Fruit fly (Drosophila melanogaster) whole organism, embryonic: ENCODE measurements around the gene CG4962.

Experiments used
- CG10209 ChIP-seq: fragments of 200-800 bp; sonication (Bioruptor generic); optimal IDR thresholded peaks from 3 replicates; lab custom pipeline; 2017; ENCODE audit warnings: missing biosample characterization, mild to moderate bottlenecking, missing genetic modification characterization, missing genetic modification reagents
- CG12942 ChIP-seq: fragments of 200-800 bp; sonication (Bioruptor generic); optimal IDR thresholded peaks from 3 replicates; lab custom pipeline; 2016; ENCODE audit warnings: missing biosample characterization, missing genetic modification characterization
- CG15073 ChIP-seq: fragments of 200-800 bp; sonication (Bioruptor generic); optimal IDR thresholded peaks from 2 replicates; lab custom pipeline; 2016; ENCODE audit warnings: missing biosample characterization, missing genetic modification characterization
- CG15269 ChIP-seq: fragments of 200-800 bp; sonication (Bioruptor generic); optimal IDR thresholded peaks from 2 replicates; lab custom pipeline; 2018; ENCODE audit warnings: missing biosample characterization, mild to moderate bottlenecking, missing genetic modification characterization, moderate library complexity
- CG17186 ChIP-seq: fragments of 200-800 bp; sonication (Bioruptor generic); optimal IDR thresholded peaks from 3 replicates; lab custom pipeline; 2017; ENCODE audit warnings: missing biosample characterization, missing genetic modification reagents, missing genetic modification characterization
- CG18011 ChIP-seq: fragments of 200-800 bp; sonication (Bioruptor generic); optimal IDR thresholded peaks from 2 replicates; lab custom pipeline; 2017; ENCODE audit warnings: missing biosample characterization, missing genetic modification characterization, mild to moderate bottlenecking, moderate library complexity, missing genotype
- CG18262 ChIP-seq: fragments of 200-800 bp; optimal IDR thresholded peaks from 3 replicates; lab custom pipeline; 2019; ENCODE audit warnings: missing biosample characterization, mild to moderate bottlenecking, missing genetic modification characterization, moderate library complexity
- CG34422 ChIP-seq: fragments of 200-800 bp; sonication (Bioruptor generic); IDR thresholded peaks from 3 replicates; pipeline ENCODE4 v1.3.6; 2022; ENCODE audit warnings: missing biosample characterization, missing genetic modification characterization
- CG3726 ChIP-seq: fragments of 200-800 bp; sonication (Bioruptor generic); IDR thresholded peaks from 3 replicates; pipeline ENCODE4, ENCODE4 v1.3.6; 2022; ENCODE audit warnings: missing biosample characterization, missing genetic modification characterization
- CG3995 ChIP-seq: fragments of 200-800 bp; sonication (Bioruptor generic); optimal IDR thresholded peaks from 3 replicates; lab custom pipeline; 2016; ENCODE audit warnings: missing biosample characterization, missing genetic modification characterization
- CG6654 ChIP-seq: fragments of 200-800 bp; sonication (Bioruptor generic); optimal IDR thresholded peaks from 2 replicates; lab custom pipeline; 2017; ENCODE audit warnings: missing biosample characterization, mild to moderate bottlenecking, missing genetic modification characterization
- CG6765 ChIP-seq: fragments of 200-800 bp; sonication (Bioruptor generic); optimal IDR thresholded peaks from 3 replicates; lab custom pipeline; 2017; ENCODE audit warnings: missing biosample characterization, mild to moderate bottlenecking, missing genetic modification characterization
- CG6791 ChIP-seq: fragments of 200-800 bp; sonication (Bioruptor generic); IDR thresholded peaks from 3 replicates; pipeline ENCODE4 v1.3.6; 2022; ENCODE audit warnings: missing biosample characterization, missing genetic modification characterization; ENCODE audit not compliant: partially characterized antibody
- Chrac-16 ChIP-seq: fragments of 200-800 bp; sonication (Bioruptor generic); optimal IDR thresholded peaks from 3 replicates; lab custom pipeline; 2016; ENCODE audit warnings: missing biosample characterization, missing genetic modification characterization
- CoRest ChIP-seq: fragments of 200-800 bp; sonication (Bioruptor generic); optimal IDR thresholded peaks from 3 replicates; lab custom pipeline; 2018; ENCODE audit warnings: missing biosample characterization, mild to moderate bottlenecking, missing genetic modification characterization, moderate library complexity
- Drgx ChIP-seq: fragments of 200-800 bp; sonication (Bioruptor generic); IDR thresholded peaks from 2 replicates; pipeline ENCODE4 v1.3.6; 2022; ENCODE audit warnings: missing biosample characterization, missing genetic modification characterization
- E2f2 ChIP-seq: fragments of 200-800 bp; sonication (Bioruptor generic); IDR thresholded peaks from 2 replicates; pipeline ENCODE4 v1.3.6; 2022; ENCODE audit warnings: missing biosample characterization, missing genetic modification characterization
- Ets97D ChIP-seq: fragments of 200-800 bp; sonication (Bioruptor generic); optimal IDR thresholded peaks from 3 replicates; lab custom pipeline; 2016; ENCODE audit warnings: missing biosample characterization, missing genetic modification characterization
- Gsc ChIP-seq: fragments of 200-800 bp; sonication (Bioruptor generic); IDR thresholded peaks from 2 replicates; pipeline ENCODE4 v1.3.6; 2022; ENCODE audit warnings: missing biosample characterization, missing genetic modification characterization
- Max ChIP-seq: fragments of 200-800 bp; sonication (Bioruptor generic); optimal IDR thresholded peaks from 2 replicates; lab custom pipeline; 2016; ENCODE audit warnings: missing biosample characterization, mild to moderate bottlenecking, missing genetic modification characterization
- Myb ChIP-seq: fragments of 200-800 bp; sonication (Bioruptor generic); optimal IDR thresholded peaks from 2 replicates; lab custom pipeline; 2016; ENCODE audit warnings: missing biosample characterization, missing genetic modification characterization
- Sry-β ChIP-seq: fragments of 200-800 bp; sonication (Bioruptor generic); optimal IDR thresholded peaks from 2 replicates; lab custom pipeline; 2018; ENCODE audit warnings: missing biosample characterization, mild to moderate bottlenecking, missing genetic modification characterization, moderate library complexity
- TFAM ChIP-seq: fragments of 200-800 bp; sonication (Bioruptor generic); optimal IDR thresholded peaks from 2 replicates; lab custom pipeline; 2017; ENCODE audit warnings: missing biosample characterization, missing genetic modification characterization, inconsistent platforms
- Trl ChIP-seq, 3 experiments: fragments of >200 bp in 2 of 3; fragments of 200-800 bp in 1 of 3; sonication (Bioruptor generic) in 1 of 3; optimal IDR thresholded peaks; 2 replicates in 1 of 3; 3 replicates in 2 of 3; lab custom pipeline; 2016 to 2017; ENCODE audit warnings: missing biosample characterization in 1 of 3, missing genetic modification characterization in 1 of 3
- ab ChIP-seq: fragments of 200-800 bp; sonication (Bioruptor generic); optimal IDR thresholded peaks from 2 replicates; lab custom pipeline; 2016; ENCODE audit warnings: missing biosample characterization, missing genetic modification characterization
- ato ChIP-seq: fragments of 200-800 bp; sonication (Bioruptor generic); IDR thresholded peaks from 2 replicates; pipeline ENCODE4 v1.3.6; 2022; ENCODE audit warnings: missing biosample characterization, missing genetic modification characterization; ENCODE audit not compliant: partially characterized antibody
- bab2 ChIP-seq: fragments of 200-800 bp; sonication (Bioruptor generic); optimal IDR thresholded peaks from 2 replicates; lab custom pipeline; 2016; ENCODE audit warnings: missing biosample characterization, missing genetic modification characterization
- chinmo ChIP-seq: fragments of 200-800 bp; sonication (Bioruptor generic); IDR thresholded peaks from 4 replicates; pipeline ENCODE4 v1.3.6; 2022; ENCODE audit warnings: missing biosample characterization, missing genetic modification characterization; ENCODE audit not compliant: partially characterized antibody
- fru ChIP-seq: fragments of >200 bp; optimal IDR thresholded peaks from 2 replicates; lab custom pipeline; 2017
- ftz-f1 ChIP-seq: fragments of 200-800 bp; sonication (Bioruptor generic); optimal IDR thresholded peaks from 2 replicates; lab custom pipeline; 2016; ENCODE audit warnings: missing biosample characterization, missing genetic modification characterization
- gsb ChIP-seq: fragments of 200-800 bp; sonication (Bioruptor generic); IDR thresholded peaks from 2 replicates; pipeline ENCODE4 v1.3.6; 2022; ENCODE audit warnings: missing biosample characterization, missing genetic modification characterization
- insv ChIP-seq, 2 experiments: fragments of 200-800 bp; sonication (Bioruptor generic); optimal IDR thresholded peaks; 3 replicates each; lab custom pipeline; 2016 to 2018; ENCODE audit warnings: missing biosample characterization in 2 of 2, missing genetic modification characterization in 2 of 2
- lmd ChIP-seq: fragments of 200-800 bp; sonication (Bioruptor generic); IDR thresholded peaks from 2 replicates; pipeline ENCODE4 v1.3.6; 2022; ENCODE audit warnings: missing biosample characterization, missing genetic modification characterization
- lov ChIP-seq, 2 experiments: fragments of 200-800 bp in 1 of 2; fragments of >200 bp in 1 of 2; sonication (Bioruptor generic) in 1 of 2; IDR thresholded peaks in 1 of 2; optimal IDR thresholded peaks in 1 of 2; 2 replicates in 1 of 2; 3 replicates in 1 of 2; pipeline versions ENCODE4 v1.3.6 to Lab custom; 2017 to 2022; ENCODE audit warnings: missing biosample characterization in 1 of 2, missing genetic modification characterization in 1 of 2
- mirr ChIP-seq: fragments of 200-800 bp; sonication (Bioruptor generic); optimal IDR thresholded peaks from 3 replicates; lab custom pipeline; 2018; ENCODE audit warnings: missing biosample characterization, mild to moderate bottlenecking, missing genetic modification characterization
- nmo ChIP-seq: fragments of 200-800 bp; sonication (Bioruptor generic); optimal IDR thresholded peaks from 2 replicates; lab custom pipeline; 2018; ENCODE audit warnings: missing biosample characterization, mild to moderate bottlenecking, missing genetic modification characterization, moderate library complexity
- sens ChIP-seq: fragments of 200-800 bp; sonication (Bioruptor generic); peaks from one replicate; lab custom pipeline; 2016; ENCODE audit warnings: missing biosample characterization, missing genetic modification characterization
- seq ChIP-seq: fragments of 200-800 bp; sonication (Bioruptor generic); IDR thresholded peaks from 2 replicates; pipeline ENCODE4 v1.3.6; 2022; ENCODE audit warnings: missing biosample characterization, missing genetic modification characterization
- trem ChIP-seq: fragments of 200-800 bp; optimal IDR thresholded peaks from 3 replicates; lab custom pipeline; 2019; ENCODE audit warnings: missing biosample characterization, mild to moderate bottlenecking, missing genetic modification characterization, moderate library complexity
- ttk ChIP-seq: fragments of 200-800 bp; sonication (Bioruptor generic); IDR thresholded peaks from 2 replicates; pipeline ENCODE4 v2.1.2; 2022; ENCODE audit warnings: missing biosample characterization, missing genetic modification characterization

The CG4962 gene

DNA sequence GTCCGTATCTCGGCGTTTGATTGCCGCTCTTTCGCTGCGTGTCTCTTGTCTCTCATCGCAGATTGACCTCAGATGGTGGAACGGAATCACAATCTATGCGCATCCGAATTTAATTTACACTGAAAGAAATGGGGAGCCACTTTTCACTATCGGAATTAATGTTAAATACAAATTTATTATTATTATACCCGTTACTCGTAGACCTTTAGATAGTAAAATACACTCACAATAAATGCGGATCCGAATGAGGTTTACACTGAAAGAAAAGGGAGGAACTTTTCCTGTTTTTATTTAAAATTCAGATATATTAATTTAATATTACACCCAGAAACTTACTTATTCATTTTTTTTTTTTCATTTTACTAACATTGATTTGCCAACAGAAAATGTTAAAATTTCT lies 6.3 kb downstream of the CG4962 start (continued):
- TF ChIP-seq Chrac-16 (GFP tag; lab: Kevin White, UChicago) = peak; percentile 9
- TF ChIP-seq mirr (GFP tag; lab: Kevin White, UChicago) = no peak
- no peak for TF ChIP-seq CG18262 (tag; lab: Kevin White, UChicago)
- peak; percentile 20 for TF ChIP-seq CoRest (tag; lab: Kevin White, UChicago)
- no peak for TF ChIP-seq CG6791 (GFP tag; lab: Robert Waterston, UW)
- no peak for TF ChIP-seq Max
- peak; percentile 73 for TF ChIP-seq seq
- TF ChIP-seq CG3726 = no peak
- TF ChIP-seq nmo = peak; percentile 2
- no peak for TF ChIP-seq ab
- TF ChIP-seq Ets97D (GFP tag; lab: Kevin White, UChicago) = no peak
- TF ChIP-seq CG17186 (GFP tag; lab: Kevin White, UChicago) = no peak
- no peak for TF ChIP-seq CG6654 (GFP tag; lab: Kevin White, UChicago)
- peak; percentile 50; the same call in 1 of the 3 replicates for TF ChIP-seq CG34422 (GFP tag; lab: Robert Waterston, UW)
- no peak for TF ChIP-seq CG3995 (GFP tag; lab: Kevin White, UChicago)
- no peak for TF ChIP-seq CG12942
- no peak for TF ChIP-seq CG6765
- TF ChIP-seq E2f2 (GFP tag; lab: Robert Waterston, UW) = peak; percentile 22; the same call in 1 of the 2 replicates
- TF ChIP-seq lov (optimal IDR thresholded peaks at IDR 0.05; lab: Kevin White, UChicago) = no peak
- no peak for TF ChIP-seq lov (GFP tag; IDR thresholded peaks at IDR 0.05; lab: Robert Waterston, UW)
- no peak for TF ChIP-seq ftz-f1
- TF ChIP-seq bab2 = no peak
- peak; percentile 23 for TF ChIP-seq CG10209 (GFP tag; lab: Kevin White, UChicago)
- TF ChIP-seq trem (tag; lab: Kevin White, UChicago) = no peak
- TF ChIP-seq CG15073 (GFP tag; lab: Kevin White, UChicago) = no peak
- no peak for TF ChIP-seq TFAM (GFP tag; lab: Kevin White, UChicago)
- no peak for TF ChIP-seq sens
- TF ChIP-seq Sry-β = no peak
- no peak for TF ChIP-seq gsb (GFP tag; lab: Robert Waterston, UW)
- no peak for TF ChIP-seq ato (GFP tag; lab: Robert Waterston, UW)
- no peak for TF ChIP-seq Gsc (GFP tag; lab: Robert Waterston, UW)
- no peak for TF ChIP-seq fru (lab: Kevin White, UChicago)
- TF ChIP-seq ttk (GFP tag; lab: Robert Waterston, UW) = 0 out of 2 replicates have a peak, but pooled peaks have one; percentile 11
- TF ChIP-seq insv (GFP tag; optimal IDR thresholded peaks at IDR 0.05; lab: Kevin White, UChicago) = no peak
- TF ChIP-seq CG18011 (GFP tag; lab: Kevin White, UChicago) = no peak
- peak; percentile 67 for TF ChIP-seq CG15269 (tag; lab: Kevin White, UChicago)
- no peak for TF ChIP-seq Myb
- TF ChIP-seq, all 482 proteins: peak for 73

dm6 chr3L:16288322-16288721 lies 7.0 kb downstream of the CG4962 start, which contains the start of gene CG13046:
TSS of gene CG13046 (minus strand) at chr3L:16288422.
- TF ChIP-seq lmd (no peak), Drgx (GFP tag; lab: Robert Waterston, UW) (no peak), Trl (optimal IDR thresholded peaks at IDR 0.05; lab: Kevin White, UChicago) (peak; percentile 8 to 42), Trl (GFP tag; optimal IDR thresholded peaks at IDR 0.05; lab: Kevin White, UChicago) (no peak), chinmo (0 out of 4 replicates have a peak, but pooled peaks have one; percentile 18)
- TF ChIP-seq, all 482 proteins: peak for 2
